Worm (Caenorhabditis elegans): ENCODE data around the gene srd-40.

- TF ChIP-seq tab-1 (GFP tag; IDR thresholded peaks at IDR 0.05): no peak
- no peak for TF ChIP-seq ref-1 (GFP tag; conservative IDR thresholded peaks at IDR 0.05)
- TF ChIP-seq flt-1 (GFP tag; IDR thresholded peaks at IDR 0.05): no peak
- TF ChIP-seq ztf-23 (GFP tag; IDR thresholded peaks at IDR 0.05): no peak
- no peak for TF ChIP-seq ztf-29 (GFP tag; IDR thresholded peaks at IDR 0.05)
- TF ChIP-seq klf-2 (GFP tag; conservative IDR thresholded peaks at IDR 0.05): no peak
- no peak for TF ChIP-seq med-1 (GFP tag; optimal IDR thresholded peaks at IDR 0.05; ENCODE audit: insufficient read depth)
- no peak for TF ChIP-seq T22C8.4 (GFP tag; IDR thresholded peaks at IDR 0.05)
These were observed 27.1 kb upstream of the srd-40 start, which contains the start of gene W06D11.2 for ce11 chrX:12296392-12296791.
